Worm (Caenorhabditis elegans): ENCODE measurements around the gene C17B7.5.

- TF ChIP-seq nhr-25 (tag; optimal IDR thresholded peaks at IDR 0.05) (no peak), tbx-2 (tag; optimal IDR thresholded peaks at IDR 0.05) (no peak), ama-1 (optimal IDR thresholded peaks at IDR 0.05) (no peak), elt-3 (tag; optimal IDR thresholded peaks at IDR 0.05) (no peak), ztf-11 (tag; optimal IDR thresholded peaks at IDR 0.05) (no peak), elt-2 (tag; optimal IDR thresholded peaks at IDR 0.05) (no peak), nhr-28 (tag; optimal IDR thresholded peaks at IDR 0.05) (no peak), mml-1 (tag; optimal IDR thresholded peaks at IDR 0.05) (no peak), nhr-11 (tag; optimal IDR thresholded peaks at IDR 0.05) (no peak), nfya-1 (tag; optimal IDR thresholded peaks at IDR 0.05; ENCODE audit: insufficient read depth) (no peak), egl-27 (tag; optimal IDR thresholded peaks at IDR 0.05) (no peak), fkh-10 (GFP tag; optimal IDR thresholded peaks at IDR 0.05) (no peak), nhr-77 (tag; optimal IDR thresholded peaks at IDR 0.05) (no peak), nhr-237 (tag; optimal IDR thresholded peaks at IDR 0.05) (no peak)
Measured at ce11 chrV:3372673-3373072, 39.2 kb downstream of the C17B7.5 start, which contains the start of gene srx-121.

Data from whole organism, L3 larva.